Fruit fly (Drosophila melanogaster) whole organism, embryonic: ENCODE measurements around the gene CG17819.

Experiments used
- Antp ChIP-seq: fragments of 200-800 bp; sonication (Bioruptor generic); optimal IDR thresholded peaks from 3 replicates; lab custom pipeline; 2016; ENCODE audit warnings: missing biosample characterization, missing genetic modification characterization
- CG1024 ChIP-seq: fragments of 200-800 bp; sonication (Bioruptor generic); IDR thresholded peaks from 2 replicates; pipeline ENCODE4 v1.3.6; 2022; ENCODE audit warnings: missing biosample characterization, missing genetic modification characterization
- CG11723 ChIP-seq: fragments of 200-800 bp; sonication (Bioruptor generic); optimal IDR thresholded peaks from 2 replicates; lab custom pipeline; 2017; ENCODE audit warnings: missing biosample characterization, mild to moderate bottlenecking, missing genetic modification characterization
- CG14965 ChIP-seq: fragments of 200-800 bp; sonication (Bioruptor generic); optimal IDR thresholded peaks from 2 replicates; lab custom pipeline; 2016; ENCODE audit warnings: missing biosample characterization, missing genetic modification characterization, borderline replicate concordance
- CG15269 ChIP-seq: fragments of 200-800 bp; sonication (Bioruptor generic); optimal IDR thresholded peaks from 2 replicates; lab custom pipeline; 2018; ENCODE audit warnings: missing biosample characterization, mild to moderate bottlenecking, missing genetic modification characterization, moderate library complexity
- CG17361 ChIP-seq: fragments of 200-800 bp; sonication (Bioruptor generic); IDR thresholded peaks from 3 replicates; pipeline ENCODE4 v1.3.6; 2022; ENCODE audit warnings: missing biosample characterization, missing genetic modification characterization
- CG17802 ChIP-seq: fragments of 200-800 bp; sonication (Bioruptor generic); optimal IDR thresholded peaks from 2 replicates; lab custom pipeline; 2018; ENCODE audit warnings: missing biosample characterization, mild to moderate bottlenecking, missing genetic modification characterization, moderate library complexity
- CG2116 ChIP-seq: fragments of 200-800 bp; sonication (Bioruptor generic); optimal IDR thresholded peaks from 3 replicates; lab custom pipeline; 2018; ENCODE audit warnings: missing biosample characterization, mild to moderate bottlenecking, missing genetic modification characterization
- CG2120 ChIP-seq: fragments of 200-800 bp; sonication (Bioruptor generic); optimal IDR thresholded peaks from 3 replicates; lab custom pipeline; 2016; ENCODE audit warnings: missing biosample characterization, missing genetic modification characterization
- CG2678 ChIP-seq: fragments of 200-800 bp; sonication (Bioruptor generic); optimal IDR thresholded peaks from 3 replicates; lab custom pipeline; 2019; ENCODE audit warnings: missing biosample characterization, mild to moderate bottlenecking, missing genetic modification characterization, moderate library complexity
- CG2875 ChIP-seq: fragments of 200-800 bp; sonication (Bioruptor generic); optimal IDR thresholded peaks from 2 replicates; lab custom pipeline; 2017; ENCODE audit warnings: missing biosample characterization, mild to moderate bottlenecking, missing genetic modification characterization, missing genetic modification reagents
- CG31224 ChIP-seq: fragments of 200-800 bp; sonication (Bioruptor generic); IDR thresholded peaks from 2 replicates; pipeline ENCODE4 v1.3.6; 2022; ENCODE audit warnings: missing biosample characterization, missing genetic modification characterization
- CG31388 ChIP-seq: fragments of 200-800 bp; sonication (Bioruptor generic); optimal IDR thresholded peaks from 2 replicates; lab custom pipeline; 2016; ENCODE audit warnings: missing biosample characterization, missing genetic modification characterization
- CG31441 ChIP-seq: fragments of 200-800 bp; sonication (Bioruptor generic); IDR thresholded peaks from 2 replicates; pipeline ENCODE4 v1.3.6; 2022; ENCODE audit warnings: missing biosample characterization, missing genetic modification characterization
- CG3163 ChIP-seq: fragments of 200-800 bp; sonication (Bioruptor generic); optimal IDR thresholded peaks from 3 replicates; lab custom pipeline; 2016; ENCODE audit warnings: missing biosample characterization, missing genetic modification characterization
- CG34376 ChIP-seq: fragments of 200-800 bp; sonication (Bioruptor generic); optimal IDR thresholded peaks from 2 replicates; lab custom pipeline; 2018; ENCODE audit warnings: missing biosample characterization, mild to moderate bottlenecking, missing genetic modification characterization
- CG4730 ChIP-seq: fragments of 200-800 bp; sonication (Bioruptor generic); IDR thresholded peaks from 2 replicates; pipeline ENCODE4 v1.3.6; 2022; ENCODE audit warnings: missing biosample characterization, missing genetic modification characterization
- CG6689 ChIP-seq: fragments of 200-800 bp; sonication (Bioruptor generic); IDR thresholded peaks from 2 replicates; pipeline ENCODE4 v1.3.6; 2022; ENCODE audit warnings: missing biosample characterization, missing genetic modification characterization
- CG7928 ChIP-seq: fragments of 200-800 bp; sonication (Bioruptor generic); optimal IDR thresholded peaks from 2 replicates; lab custom pipeline; 2017; ENCODE audit warnings: missing biosample characterization, mild to moderate bottlenecking, missing genetic modification characterization
- CG8290 ChIP-seq, 3 experiments: fragments of 200-800 bp; sonication (Bioruptor generic); optimal IDR thresholded peaks; 2 replicates each; lab custom pipeline; 2016 to 2019; ENCODE audit warnings: missing biosample characterization in 3 of 3, missing genetic modification characterization in 3 of 3, mild to moderate bottlenecking in 2 of 3, moderate library complexity in 1 of 3
- CTCF ChIP-seq: fragments of 200-800 bp; sonication (Bioruptor generic); optimal IDR thresholded peaks from 2 replicates; lab custom pipeline; 2017; ENCODE audit warnings: missing biosample characterization, mild to moderate bottlenecking, missing genetic modification characterization, moderate library complexity
- CoRest ChIP-seq: fragments of 200-800 bp; sonication (Bioruptor generic); optimal IDR thresholded peaks from 3 replicates; lab custom pipeline; 2018; ENCODE audit warnings: missing biosample characterization, mild to moderate bottlenecking, missing genetic modification characterization, moderate library complexity
- Dll ChIP-seq: fragments of 200-800 bp; sonication (Bioruptor generic); IDR thresholded peaks from 4 replicates; pipeline ENCODE4 v1.3.6; 2022; ENCODE audit warnings: missing biosample characterization, missing genetic modification characterization; ENCODE audit not compliant: partially characterized antibody
- E2f2 ChIP-seq: fragments of 200-800 bp; sonication (Bioruptor generic); IDR thresholded peaks from 2 replicates; pipeline ENCODE4 v1.3.6; 2022; ENCODE audit warnings: missing biosample characterization, missing genetic modification characterization
- Hmx ChIP-seq: fragments of 200-800 bp; sonication (Bioruptor generic); optimal IDR thresholded peaks from 2 replicates; lab custom pipeline; 2016; ENCODE audit warnings: missing biosample characterization, missing genetic modification characterization
- Kr ChIP-seq: fragments of 200-800 bp; sonication (Bioruptor generic); optimal IDR thresholded peaks from 2 replicates; lab custom pipeline; 2017; ENCODE audit warnings: missing biosample characterization, mild to moderate bottlenecking, missing genetic modification characterization
- Lpt ChIP-seq: fragments of >200 bp; optimal IDR thresholded peaks from 2 replicates; lab custom pipeline; 2018; ENCODE audit warnings: missing biosample characterization, missing genetic modification characterization
- MBD-R2 ChIP-seq: fragments of 200-800 bp; sonication (Bioruptor generic); IDR thresholded peaks from 2 replicates; pipeline ENCODE4 v1.3.6; 2022; ENCODE audit warnings: missing biosample characterization, missing genetic modification characterization
- MESR4 ChIP-seq: fragments of 200-800 bp; sonication (Bioruptor generic); optimal IDR thresholded peaks from 2 replicates; lab custom pipeline; 2018; ENCODE audit warnings: missing biosample characterization, mild to moderate bottlenecking, missing genetic modification characterization, moderate library complexity
- Pdp1 ChIP-seq, 2 experiments: fragments of 200-800 bp; sonication (Bioruptor generic); optimal IDR thresholded peaks; 3 replicates each; lab custom pipeline; 2016; ENCODE audit warnings: missing biosample characterization in 2 of 2, missing genetic modification characterization in 2 of 2, mild to moderate bottlenecking in 1 of 2, moderate library complexity in 1 of 2
- Side ChIP-seq: fragments of 200-800 bp; sonication (Bioruptor generic); optimal IDR thresholded peaks from 2 replicates; lab custom pipeline; 2016; ENCODE audit warnings: missing biosample characterization, missing genetic modification characterization
- ap ChIP-seq: fragments of 200-800 bp; sonication (Bioruptor generic); IDR thresholded peaks from 2 replicates; pipeline ENCODE4 v1.3.6; 2022; ENCODE audit warnings: missing biosample characterization, missing genetic modification characterization
- bbx ChIP-seq: fragments of 200-800 bp; sonication (Bioruptor generic); IDR thresholded peaks from 2 replicates; pipeline ENCODE4 v1.3.6; 2022; ENCODE audit warnings: missing biosample characterization, missing genetic modification characterization; ENCODE audit not compliant: partially characterized antibody
- cato ChIP-seq: fragments of 200-800 bp; sonication (Bioruptor generic); optimal IDR thresholded peaks from 2 replicates; lab custom pipeline; 2016; ENCODE audit warnings: missing biosample characterization, missing genetic modification characterization, borderline replicate concordance
- hth ChIP-seq: fragments of >200 bp; optimal IDR thresholded peaks from 2 replicates; lab custom pipeline; 2017; ENCODE audit warnings: inconsistent platforms
- jigr1 ChIP-seq: fragments of 200-800 bp; sonication (Bioruptor generic); IDR thresholded peaks from 3 replicates; pipeline ENCODE4 v1.3.6; 2022; ENCODE audit warnings: missing biosample characterization, missing genetic modification characterization
- jing ChIP-seq: fragments of 200-800 bp; sonication (Bioruptor generic); optimal IDR thresholded peaks from 2 replicates; lab custom pipeline; 2018; ENCODE audit warnings: missing biosample characterization, mild to moderate bottlenecking, missing genetic modification characterization
- jumu ChIP-seq: fragments of 200-800 bp; sonication (Bioruptor generic); optimal IDR thresholded peaks from 3 replicates; lab custom pipeline; 2016; ENCODE audit warnings: missing biosample characterization, missing genetic modification characterization
- kah ChIP-seq: fragments of 200-800 bp; sonication (Bioruptor generic); optimal IDR thresholded peaks from 2 replicates; lab custom pipeline; 2018; ENCODE audit warnings: missing biosample characterization, mild to moderate bottlenecking, missing genetic modification characterization
- nmo ChIP-seq: fragments of 200-800 bp; sonication (Bioruptor generic); optimal IDR thresholded peaks from 2 replicates; lab custom pipeline; 2018; ENCODE audit warnings: missing biosample characterization, mild to moderate bottlenecking, missing genetic modification characterization, moderate library complexity
- odd ChIP-seq: fragments of 200-800 bp; sonication (Bioruptor generic); optimal IDR thresholded peaks from 2 replicates; lab custom pipeline; 2017; ENCODE audit warnings: missing biosample characterization, mild to moderate bottlenecking, missing genetic modification characterization
- pb ChIP-seq: fragments of 200-800 bp; sonication (Bioruptor generic); optimal IDR thresholded peaks from 3 replicates; lab custom pipeline; 2016; ENCODE audit warnings: missing biosample characterization, missing genetic modification characterization
- schlank ChIP-seq: fragments of 200-800 bp; sonication (Bioruptor generic); optimal IDR thresholded peaks from 2 replicates; lab custom pipeline; 2018; ENCODE audit warnings: missing biosample characterization, mild to moderate bottlenecking, missing genetic modification characterization
- sd ChIP-seq: fragments of 200-800 bp; sonication (Bioruptor generic); optimal IDR thresholded peaks from 3 replicates; lab custom pipeline; 2018; ENCODE audit warnings: missing biosample characterization, mild to moderate bottlenecking, missing genetic modification characterization, moderate library complexity
- sna ChIP-seq: fragments of 200-800 bp; sonication (Bioruptor generic); IDR thresholded peaks from 2 replicates; pipeline ENCODE4 v1.3.6; 2022; ENCODE audit warnings: missing biosample characterization, missing genetic modification characterization; ENCODE audit not compliant: partially characterized antibody
- tio ChIP-seq: fragments of 200-800 bp; sonication (Bioruptor generic); optimal IDR thresholded peaks from 2 replicates; lab custom pipeline; 2017; ENCODE audit warnings: missing biosample characterization, missing genetic modification characterization, inconsistent platforms
- twi ChIP-seq: fragments of 200-800 bp; optimal IDR thresholded peaks from 2 replicates; lab custom pipeline; 2019; ENCODE audit warnings: missing biosample characterization, mild to moderate bottlenecking, missing genetic modification characterization, moderate library complexity
- vfl ChIP-seq: fragments of 200-800 bp; sonication (Bioruptor generic); optimal IDR thresholded peaks from 2 replicates; lab custom pipeline; 2016; ENCODE audit warnings: missing biosample characterization, missing genetic modification characterization
- zen2 ChIP-seq: fragments of 200-800 bp; sonication (Bioruptor generic); IDR thresholded peaks from 3 replicates; pipeline ENCODE4 v1.3.6; 2022; ENCODE audit warnings: missing biosample characterization, missing genetic modification characterization; ENCODE audit not compliant: partially characterized antibody

The CG17819 gene

dm6 chr3R:21856098-21856872 is 29.1 kb downstream of the CG17819 start, which contains the start of gene glec (continued):
- TF ChIP-seq CG2678 (tag; lab: Kevin White, UChicago) (no peak), odd (GFP tag; lab: Kevin White, UChicago) (no peak), cato (GFP tag; lab: Kevin White, UChicago) (no peak), Antp (GFP tag; lab: Kevin White, UChicago) (peak; percentile 57), ap (GFP tag; lab: Robert Waterston, UW) (0 out of 2 replicates have a peak, but pooled peaks have one; percentile 24), CG17361 (peak; percentile 70; the same call in 2 of the 3 replicates), jing (GFP tag; lab: Kevin White, UChicago) (no peak), CoRest (tag; lab: Kevin White, UChicago) (peak; percentile 53), CG8290 (GFP tag; optimal IDR thresholded peaks at IDR 0.05; lab: Kevin White, UChicago) (no peak), CG8290 (tag; optimal IDR thresholded peaks at IDR 0.05; lab: Kevin White, UChicago) (peak in 1 of 2 experiments; percentile 89), Lpt (GFP tag; lab: Kevin White, UChicago) (no peak), CTCF (peak; percentile 19), CG31224 (GFP tag; lab: Robert Waterston, UW) (0 out of 2 replicates have a peak, but pooled peaks have one; percentile 5), twi (tag; lab: Kevin White, UChicago) (no peak), CG3163 (GFP tag; lab: Kevin White, UChicago) (peak; percentile 100), hth (lab: Kevin White, UChicago) (no peak), sd (tag; lab: Kevin White, UChicago) (no peak), CG14965 (no peak), vfl (GFP tag; lab: Kevin White, UChicago) (no peak), CG7928 (GFP tag; lab: Kevin White, UChicago) (peak; percentile 63), pb (peak; percentile 36), CG15269 (tag; lab: Kevin White, UChicago) (no peak), CG17802 (no peak), zen2 (GFP tag; lab: Robert Waterston, UW) (peak; percentile 42; the same call in 1 of the 3 replicates), jumu (GFP tag; lab: Kevin White, UChicago) (no peak), jigr1 (GFP tag; lab: Robert Waterston, UW) (no peak), CG6689 (GFP tag; lab: Robert Waterston, UW) (peak; percentile 99), CG2116 (GFP tag; lab: Kevin White, UChicago) (no peak), MBD-R2 (GFP tag; lab: Robert Waterston, UW) (0 out of 2 replicates have a peak, but pooled peaks have one; percentile 18), CG2120 (GFP tag; lab: Kevin White, UChicago) (no peak), schlank (peak; percentile 18), Hmx (GFP tag; lab: Kevin White, UChicago) (peak; percentile 65), CG11723 (GFP tag; lab: Kevin White, UChicago) (no peak), sna (peak; percentile 36; the same call in 1 of the 2 replicates), CG31388 (GFP tag; lab: Kevin White, UChicago) (no peak), tio (peak; percentile 55), Dll (no peak), nmo (GFP tag; lab: Kevin White, UChicago) (peak; percentile 45), CG2875 (GFP tag; lab: Kevin White, UChicago) (peak; percentile 48), Side (peak; percentile 64), bbx (peak; percentile 82), MESR4 (GFP tag; lab: Kevin White, UChicago) (peak; percentile 22), Kr (GFP tag; lab: Kevin White, UChicago) (no peak), E2f2 (GFP tag; lab: Robert Waterston, UW) (peak; percentile 36), CG1024 (GFP tag; lab: Robert Waterston, UW) (peak; percentile 45; the same call in 1 of the 2 replicates), Pdp1 (GFP tag; optimal IDR thresholded peaks at IDR 0.05; lab: Kevin White, UChicago) (peak in 1 of 2 experiments; percentile 54), kah (GFP tag; lab: Kevin White, UChicago) (no peak), CG4730 (no peak), CG34376 (GFP tag; lab: Kevin White, UChicago) (peak; percentile 28), CG31441 (GFP tag; lab: Robert Waterston, UW) (peak; percentile 28; the same call in 1 of the 2 replicates)
